Worm (Caenorhabditis elegans): Measurements from ENCODE around the gene algn-6.

Gene algn-6

DNA sequence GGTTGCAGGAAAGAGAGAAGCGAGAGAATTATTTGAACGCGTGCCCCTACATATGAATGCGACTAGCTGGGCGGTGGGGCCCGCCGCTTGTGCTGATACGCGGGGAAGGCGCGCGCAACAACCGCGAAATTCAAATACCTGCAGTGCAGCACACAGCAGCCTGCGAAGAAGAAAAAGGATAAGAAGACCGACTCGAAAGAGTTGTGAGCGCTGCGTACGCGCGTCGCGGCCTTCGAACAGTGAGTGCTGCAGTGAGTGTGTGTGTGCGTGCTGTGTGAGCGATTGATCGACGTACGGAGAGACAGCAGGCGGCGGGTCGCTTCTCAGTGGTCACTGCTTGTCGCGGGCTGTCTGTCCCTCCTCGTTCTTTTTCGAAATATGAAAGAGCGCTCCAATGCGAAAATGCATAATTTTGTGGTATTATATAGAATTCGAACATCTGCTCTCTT lies 11.3 kb upstream of the algn-6 start (continued):
- TF ChIP-seq ztf-28 (GFP tag; IDR thresholded peaks at IDR 0.05) = peak; percentile 41; the same call in 1 of the 2 replicates
- TF ChIP-seq hrde-1 (tag; optimal IDR thresholded peaks at IDR 0.05; ENCODE audit: borderline replicate concordance) = no peak
- peak; percentile 22 for TF ChIP-seq ztf-3 (GFP tag; optimal IDR thresholded peaks at IDR 0.05)
- peak; percentile 87 for TF ChIP-seq ceh-27 (GFP tag; optimal IDR thresholded peaks at IDR 0.05)
- no peak for TF ChIP-seq ceh-79 (tag; optimal IDR thresholded peaks at IDR 0.05)
- TF ChIP-seq unc-130 (GFP tag; optimal IDR thresholded peaks at IDR 0.05) = peak; percentile 21
- TF ChIP-seq tbx-9 (tag; optimal IDR thresholded peaks at IDR 0.05; ENCODE audit: borderline replicate concordance) = no peak
- no peak for TF ChIP-seq nfya-1 (tag; optimal IDR thresholded peaks at IDR 0.05; ENCODE audit: borderline replicate concordance, insufficient read depth)
- peak; percentile 38 for TF ChIP-seq F33H1.4 (GFP tag; IDR thresholded peaks at IDR 0.05)
- TF ChIP-seq Y53G8AR.9 (GFP tag; conservative IDR thresholded peaks at IDR 0.05) = 0 out of 2 replicates have a peak, but pooled peaks have one; percentile 52
- peak; percentile 91 for TF ChIP-seq mcd-1 (GFP tag; IDR thresholded peaks at IDR 0.05)
- no peak for TF ChIP-seq nhr-179 (tag; optimal IDR thresholded peaks at IDR 0.05)

DNA sequence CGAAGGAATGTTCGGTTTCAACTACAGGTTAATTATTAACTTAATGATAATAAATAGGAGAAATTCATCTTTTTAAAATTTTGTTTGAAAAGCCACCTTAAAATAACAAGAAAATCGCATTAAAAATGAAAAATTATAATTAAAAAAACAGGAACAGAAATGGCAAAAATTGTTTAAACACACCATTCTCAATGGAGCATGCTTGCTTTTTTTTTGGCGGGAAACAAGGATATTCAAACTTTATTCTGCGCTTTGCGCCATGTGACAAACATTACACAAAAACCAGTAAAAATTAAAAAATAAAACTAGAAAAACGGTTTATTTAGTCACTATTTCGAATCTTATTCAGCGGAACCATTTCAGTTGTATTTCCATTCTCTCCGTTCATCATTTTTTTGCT lies 10.9 kb upstream of the algn-6 start:
- TF ChIP-seq efl-1 (GFP tag; optimal IDR thresholded peaks at IDR 0.05) = peak; percentile 41
- no peak for TF ChIP-seq hlh-26 (GFP tag; conservative IDR thresholded peaks at IDR 0.05)

DNA sequence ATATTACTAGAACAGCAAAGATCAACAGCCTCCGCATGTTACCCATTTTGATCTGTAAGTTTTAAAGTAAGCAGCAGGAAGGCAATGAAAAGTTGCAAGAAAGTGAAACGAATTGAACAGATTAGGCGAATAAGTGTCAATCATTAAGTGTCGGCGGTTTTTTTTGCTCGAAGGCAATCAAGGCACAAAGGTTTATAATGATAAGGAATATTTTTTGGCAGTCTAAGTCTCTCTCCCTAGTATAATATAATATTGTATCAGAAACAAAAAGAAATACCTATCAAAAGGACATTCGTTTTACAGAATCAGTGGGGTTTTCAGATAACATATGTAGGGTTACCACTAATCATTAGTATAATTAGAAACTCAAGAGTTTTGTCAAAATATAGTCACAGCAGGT lies 6.9 kb upstream of the algn-6 start, which contains the start of gene nrf-6:
nrf-6 (minus strand) TSS at position 52 of the 400 bp plus-strand sequence.
- peak; percentile 5 for TF ChIP-seq tbp1 (GFP tag; optimal IDR thresholded peaks at IDR 0.05)
- TF ChIP-seq nhr-80 (tag; optimal IDR thresholded peaks at IDR 0.05) = peak; percentile 94
- no peak for TF ChIP-seq madf-6 (GFP tag; IDR thresholded peaks at IDR 0.05)
- TF ChIP-seq F37B4.10 (GFP tag; IDR thresholded peaks at IDR 0.05) = no peak
- peak; percentile 26 for TF ChIP-seq atf-7 (tag; optimal IDR thresholded peaks at IDR 0.05)

DNA sequence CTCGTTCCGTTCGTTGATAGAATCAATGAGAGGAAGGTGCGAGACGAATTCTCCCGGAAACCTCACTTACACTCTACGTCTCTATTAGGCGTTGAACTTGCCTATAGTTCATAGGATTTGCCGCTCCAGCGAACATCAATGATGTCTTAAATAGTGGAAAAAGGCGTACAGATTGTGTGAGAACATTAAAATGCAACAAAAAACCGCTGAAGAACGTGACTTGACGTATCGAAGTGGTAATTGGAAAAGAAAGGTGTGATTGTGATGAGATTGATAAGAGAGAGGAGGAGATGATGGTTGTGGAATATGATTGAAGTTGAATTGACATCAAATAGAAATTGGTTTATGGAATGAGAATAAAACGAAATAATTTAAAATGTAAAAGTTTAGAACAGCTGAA lies 5.6 kb upstream of the algn-6 start:
- TF ChIP-seq F39B2.1 (GFP tag; IDR thresholded peaks at IDR 0.05) (no peak), cebp-1 (GFP tag; IDR thresholded peaks at IDR 0.05) (no peak), cebp-1 (tag; optimal IDR thresholded peaks at IDR 0.05) (peak; percentile 25), nhr-90 (tag; optimal IDR thresholded peaks at IDR 0.05) (no peak), attf-5 (GFP tag; optimal IDR thresholded peaks at IDR 0.05) (peak; percentile 49), madf-10 (tag; optimal IDR thresholded peaks at IDR 0.05) (no peak), ztf-22 (GFP tag; optimal IDR thresholded peaks at IDR 0.05) (no peak), ztf-26 (tag; optimal IDR thresholded peaks at IDR 0.05) (no peak), lin-40 (tag; optimal IDR thresholded peaks at IDR 0.05) (peak; percentile 12), atf-7 (tag; optimal IDR thresholded peaks at IDR 0.05) (peak; percentile 30), F33H1.4 (GFP tag; IDR thresholded peaks at IDR 0.05) (no peak), die-1 (tag; optimal IDR thresholded peaks at IDR 0.05) (no peak), rpc-1 (optimal IDR thresholded peaks at IDR 0.05) (no peak), rpc-1 (tag; optimal IDR thresholded peaks at IDR 0.05) (no peak), rec-8 (tag; optimal IDR thresholded peaks at IDR 0.05) (no peak), lin-54 (GFP tag; optimal IDR thresholded peaks at IDR 0.05) (peak; percentile 18), F22D6.2 (tag; optimal IDR thresholded peaks at IDR 0.05) (no peak), sea-2 (GFP tag; IDR thresholded peaks at IDR 0.05) (no peak), ceh-79 (tag; optimal IDR thresholded peaks at IDR 0.05) (no peak), B0336.3 (GFP tag; IDR thresholded peaks at IDR 0.05) (0 out of 2 replicates have a peak, but pooled peaks have one; percentile 48), dpff-1 (tag; optimal IDR thresholded peaks at IDR 0.05) (no peak), tbp1 (GFP tag; optimal IDR thresholded peaks at IDR 0.05) (peak; percentile 18), snpc-4 (GFP tag; optimal IDR thresholded peaks at IDR 0.05) (no peak), snpc-4 (tag; optimal IDR thresholded peaks at IDR 0.05) (no peak), nhr-80 (tag; optimal IDR thresholded peaks at IDR 0.05) (peak; percentile 82), akir-1 (GFP tag; optimal IDR thresholded peaks at IDR 0.05) (no peak), ceh-27 (GFP tag; optimal IDR thresholded peaks at IDR 0.05) (no peak), lag-1 (GFP tag; IDR thresholded peaks at IDR 0.05) (no peak)

Measured in whole organism, young adult.